Worm (Caenorhabditis elegans) whole organism, young adult: Measurements from ENCODE around the gene ZK185.3.

Experiments
- F39B2.1 ChIP-seq: fragments of 200-800 bp; sonication (Bioruptor generic); IDR thresholded peaks from 2 replicates; pipeline ENCODE4 v1.3.6; 2022; ENCODE audit warnings: missing genetic modification reagents, missing genetic modification characterization, missing compliant biosample characterization
- F57C9.4 ChIP-seq: sonication (generic microtip); optimal IDR thresholded peaks from 2 replicates; lab custom pipeline; 2017; ENCODE audit warnings: mild to moderate bottlenecking, missing genetic modification characterization, missing compliant biosample characterization
- athp-1 ChIP-seq: sonication (generic microtip); optimal IDR thresholded peaks from 2 replicates; lab custom pipeline; 2017; ENCODE audit warnings: mild to moderate bottlenecking, missing genetic modification characterization, missing compliant biosample characterization
- dox-1 ChIP-seq: fragments of 200-800 bp; sonication (Bioruptor generic); IDR thresholded peaks from 2 replicates; pipeline ENCODE4 v1.3.6; 2022; ENCODE audit warnings: missing genetic modification reagents, missing genetic modification characterization, missing compliant biosample characterization
- efl-1 ChIP-seq: fragments of 150-350 bp; optimal IDR thresholded peaks from 2 replicates; lab custom pipeline; 2014; ENCODE audit warnings: missing biosample characterization, missing genetic modification reagents, missing genetic modification characterization
- ets-4 ChIP-seq: fragments of 200-800 bp; sonication (Bioruptor generic); optimal IDR thresholded peaks from 2 replicates; lab custom pipeline; 2018; ENCODE audit warnings: mild to moderate bottlenecking, missing genetic modification characterization, missing compliant biosample characterization
- gei-17 ChIP-seq: fragments of 200-800 bp; sonication (Bioruptor generic); optimal IDR thresholded peaks from 2 replicates; lab custom pipeline; 2018; ENCODE audit warnings: mild to moderate bottlenecking, missing genetic modification characterization, missing compliant biosample characterization
- madf-8 ChIP-seq: fragments of 200-800 bp; sonication (Bioruptor generic); conservative IDR thresholded peaks from 2 replicates; pipeline ENCODE4 v1.3.6; 2022; ENCODE audit warnings: missing genetic modification reagents, missing genetic modification characterization, missing compliant biosample characterization
- nhr-179 ChIP-seq: sonication (generic microtip); optimal IDR thresholded peaks from 2 replicates; lab custom pipeline; 2016; ENCODE audit warnings: mild to moderate bottlenecking, missing genetic modification characterization, missing compliant biosample characterization
- tlf-1 ChIP-seq: fragments of 200-800 bp; sonication (Bioruptor generic); optimal IDR thresholded peaks from 2 replicates; lab custom pipeline; 2018; ENCODE audit warnings: mild to moderate bottlenecking, missing genetic modification characterization, missing compliant biosample characterization
- xnd-1 ChIP-seq: sonication (generic microtip); optimal IDR thresholded peaks from 2 replicates; lab custom pipeline; 2016; ENCODE audit warnings: missing genotype, missing genetic modification reagents, missing genetic modification characterization, missing compliant biosample characterization
- ztf-22 ChIP-seq: fragments of 200-800 bp; sonication (Bioruptor generic); optimal IDR thresholded peaks from 2 replicates; lab custom pipeline; 2018; ENCODE audit warnings: mild to moderate bottlenecking, missing genetic modification characterization, moderate library complexity, missing compliant biosample characterization

ce11 chrIV:4513269-4513819, 16.9 kb downstream of the ZK185.3 start, which contains the start of gene sar-1:
- TF ChIP-seq athp-1 (tag; lab: Kevin White, UChicago) (peak; percentile 9), ets-4 (no peak), efl-1 (GFP tag; lab: Kevin White, UChicago) (peak; percentile 55), xnd-1 (tag; lab: Kevin White, UChicago) (peak; percentile 58), F57C9.4 (no peak), tlf-1 (peak; percentile 81), dox-1 (GFP tag; lab: Robert Waterston, UW) (peak; percentile 85), nhr-179 (no peak), madf-8 (GFP tag; lab: Robert Waterston, UW) (peak; percentile 63), gei-17 (no peak), F39B2.1 (GFP tag; lab: Robert Waterston, UW) (no peak), ztf-22 (GFP tag; lab: Kevin White, UChicago) (no peak)
